Fruit fly (Drosophila melanogaster) whole organism, wandering third instar larva: Measurements from ENCODE around the gene CG31909.

Experiments used
- CrebA ChIP-seq: fragments of 200-800 bp; sonication (Bioruptor generic); optimal IDR thresholded peaks from 2 replicates; lab custom pipeline; 2016; ENCODE audit warnings: missing biosample characterization, mild to moderate bottlenecking, missing genetic modification characterization, borderline replicate concordance
- Dif ChIP-seq: fragments of 200-275, 200-300 bp; sonication (Bioruptor generic); optimal IDR thresholded peaks from 2 replicates; lab custom pipeline; 2018; ENCODE audit warnings: missing biosample characterization, missing genetic modification characterization; ENCODE audit not compliant: partially characterized antibody
- GATAd ChIP-seq: sonication (Bioruptor generic); optimal IDR thresholded peaks from 2 replicates; lab custom pipeline; 2016; ENCODE audit warnings: missing biosample characterization, missing genetic modification characterization
- N ChIP-seq: fragments of >200 bp; optimal IDR thresholded peaks from 2 replicates; lab custom pipeline; 2018; ENCODE audit warnings: missing biosample characterization, missing external identifiers, missing genetic modification characterization
- OdsH ChIP-seq: fragments of 200-800 bp; sonication (Bioruptor generic); optimal IDR thresholded peaks from 2 replicates; lab custom pipeline; 2016; ENCODE audit warnings: missing biosample characterization, mild to moderate bottlenecking, missing genetic modification characterization
- Sp1 ChIP-seq: fragments of 200-800 bp; sonication (Bioruptor generic); optimal IDR thresholded peaks from 3 replicates; lab custom pipeline; 2019; ENCODE audit warnings: missing biosample characterization, mild to moderate bottlenecking, missing genetic modification characterization, moderate library complexity
- br ChIP-seq: fragments of 200-800 bp; sonication (Bioruptor generic); optimal IDR thresholded peaks from 2 replicates; lab custom pipeline; 2016; ENCODE audit warnings: missing biosample characterization, missing genetic modification characterization
- brk ChIP-seq: fragments of 200-800 bp; sonication (Bioruptor generic); optimal IDR thresholded peaks from 2 replicates; lab custom pipeline; 2016; ENCODE audit warnings: missing biosample characterization, mild to moderate bottlenecking, missing genetic modification characterization
- dl ChIP-seq, 2 experiments: fragments of 175-275, 200-275 bp in 1 of 2; fragments of 200-275 bp in 1 of 2; sonication (Bioruptor generic); optimal IDR thresholded peaks; lab custom pipeline; 2018; ENCODE audit warnings: mild to moderate bottlenecking in 2 of 2, missing biosample characterization in 2 of 2, missing genetic modification characterization in 2 of 2, moderate library complexity in 2 of 2; ENCODE audit not compliant: partially characterized antibody in 2 of 2, insufficient read depth in 1 of 2
- dsf ChIP-seq: sonication (Bioruptor generic); optimal IDR thresholded peaks from 2 replicates; lab custom pipeline; 2016; ENCODE audit warnings: missing biosample characterization, missing genetic modification characterization, borderline replicate concordance
- pan ChIP-seq: fragments of >200 bp; optimal IDR thresholded peaks from 2 replicates; lab custom pipeline; 2017
- sage ChIP-seq: fragments of 200-800 bp; sonication (Bioruptor generic); optimal IDR thresholded peaks from 2 replicates; lab custom pipeline; 2016; ENCODE audit warnings: missing biosample characterization, mild to moderate bottlenecking, missing genetic modification characterization

- no peak for TF ChIP-seq brk (GFP tag; lab: Kevin White, UChicago)
- no peak for TF ChIP-seq CrebA (GFP tag; lab: Kevin White, UChicago)
- TF ChIP-seq Dif (GFP tag; lab: Kevin White, UChicago): no peak
- TF ChIP-seq GATAd (GFP tag; lab: Kevin White, UChicago): no peak
- TF ChIP-seq Sp1 (GFP tag; lab: Kevin White, UChicago): no peak
- TF ChIP-seq dl (GFP tag; optimal IDR thresholded peaks at IDR 0.05; lab: Kevin White, UChicago; ENCODE audit: insufficient read depth in 1 of 2, partially characterized antibody in 2 of 2): no peak
- no peak for TF ChIP-seq pan (lab: Kevin White, UChicago)
- no peak for TF ChIP-seq N (GFP tag; lab: Kevin White, UChicago)
- no peak for TF ChIP-seq sage
- TF ChIP-seq OdsH (GFP tag; lab: Kevin White, UChicago): no peak
- no peak for TF ChIP-seq br
- TF ChIP-seq dsf (GFP tag; lab: Kevin White, UChicago): no peak
These were observed 29.9 kb upstream of the CG31909 start, which contains the start of gene CG43799 for dm6 chr2L:7227434-7227833.
